Fruit fly (Drosophila melanogaster) whole organism, pupa: ENCODE data around the gene ato.

Experiments
- CG10348 ChIP-seq: fragments of 200-800 bp; sonication (Bioruptor generic); IDR thresholded peaks from 2 replicates; pipeline ENCODE4 v1.3.6; 2022; ENCODE audit warnings: missing biosample characterization, missing genetic modification characterization
- CG12605 ChIP-seq: fragments of 200-800 bp; sonication (Bioruptor generic); IDR thresholded peaks from 2 replicates; pipeline ENCODE4 v1.3.6; 2022; ENCODE audit warnings: missing biosample characterization, missing genetic modification characterization
- CG13204 ChIP-seq: fragments of 200-800 bp; sonication (Bioruptor generic); optimal IDR thresholded peaks from 2 replicates; lab custom pipeline; 2018; ENCODE audit warnings: missing biosample characterization, mild to moderate bottlenecking, missing genetic modification characterization, moderate library complexity
- CG14655 ChIP-seq: fragments of 200-800 bp; sonication (Bioruptor generic); optimal IDR thresholded peaks from 3 replicates; lab custom pipeline; 2017; ENCODE audit warnings: mild to moderate bottlenecking, missing biosample characterization, missing genetic modification reagents, missing genetic modification characterization
- CG15710 ChIP-seq: fragments of 200-800 bp; sonication (Bioruptor generic); optimal IDR thresholded peaks from 2 replicates; lab custom pipeline; 2018; ENCODE audit warnings: missing biosample characterization, mild to moderate bottlenecking, missing genetic modification characterization, moderate library complexity
- CG17806 ChIP-seq: fragments of 200-800 bp; sonication (Bioruptor generic); optimal IDR thresholded peaks from 2 replicates; lab custom pipeline; 2018; ENCODE audit warnings: missing biosample characterization, mild to moderate bottlenecking, missing genetic modification characterization, moderate library complexity
- CG32121 ChIP-seq: fragments of 200-800 bp; sonication (Bioruptor generic); IDR thresholded peaks from 2 replicates; pipeline ENCODE4 v1.3.6; 2022; ENCODE audit warnings: missing biosample characterization, missing genetic modification characterization
- CG34367 ChIP-seq: fragments of 200-800 bp; sonication (Bioruptor generic); optimal IDR thresholded peaks from 2 replicates; lab custom pipeline; 2018; ENCODE audit warnings: missing biosample characterization, mild to moderate bottlenecking, missing genetic modification characterization
- CG4496 ChIP-seq: fragments of 200-800 bp; sonication (Bioruptor generic); IDR thresholded peaks from 3 replicates; pipeline ENCODE4 v1.3.6; 2022; ENCODE audit warnings: missing biosample characterization, missing genetic modification characterization
- CG8159 ChIP-seq: fragments of 200-800 bp; sonication (Bioruptor generic); optimal IDR thresholded peaks from 3 replicates; lab custom pipeline; 2018; ENCODE audit warnings: missing biosample characterization, mild to moderate bottlenecking, missing genetic modification characterization, moderate library complexity
- CG8301 ChIP-seq: fragments of 200-800 bp; sonication (Bioruptor generic); optimal IDR thresholded peaks from 2 replicates; lab custom pipeline; 2018; ENCODE audit warnings: missing biosample characterization, mild to moderate bottlenecking, missing genetic modification characterization
- CG9948 ChIP-seq: fragments of 200-800 bp; sonication (Bioruptor generic); optimal IDR thresholded peaks from 2 replicates; lab custom pipeline; 2018; ENCODE audit warnings: missing biosample characterization, mild to moderate bottlenecking, missing genetic modification characterization, moderate library complexity
- D1 ChIP-seq: fragments of 200-800 bp; sonication (Bioruptor generic); optimal IDR thresholded peaks from 2 replicates; lab custom pipeline; 2018; ENCODE audit warnings: missing biosample characterization, mild to moderate bottlenecking, missing genetic modification characterization, moderate library complexity
- EcR ChIP-seq: fragments of 200-800 bp; sonication (Bioruptor generic); optimal IDR thresholded peaks from 3 replicates; lab custom pipeline; 2019; ENCODE audit warnings: missing biosample characterization, missing genetic modification characterization, mild to moderate bottlenecking, moderate library complexity, missing genetic modification reagents
- Ets98B ChIP-seq: fragments of 200-800 bp; sonication (Bioruptor generic); IDR thresholded peaks from 2 replicates; pipeline ENCODE4 v1.3.6; 2022; ENCODE audit warnings: missing biosample characterization, missing genetic modification characterization
- Pif1A ChIP-seq: fragments of 200-800 bp; sonication (Bioruptor generic); optimal IDR thresholded peaks from 3 replicates; lab custom pipeline; 2016; ENCODE audit warnings: missing biosample characterization, missing genetic modification characterization
- Pif1B ChIP-seq: fragments of 200-800 bp; sonication (Bioruptor generic); optimal IDR thresholded peaks from 3 replicates; lab custom pipeline; 2016; ENCODE audit warnings: missing biosample characterization, missing genetic modification characterization
- Snoo ChIP-seq: fragments of 200-800 bp; sonication (Bioruptor generic); optimal IDR thresholded peaks from 3 replicates; lab custom pipeline; 2017; ENCODE audit warnings: missing biosample characterization, mild to moderate bottlenecking, missing genetic modification characterization, inconsistent platforms
- fd96Ca ChIP-seq: fragments of 200-800 bp; sonication (Bioruptor generic); IDR thresholded peaks from 3 replicates; pipeline ENCODE4 v1.3.6; 2022; ENCODE audit warnings: missing biosample characterization, missing genetic modification characterization
- gl ChIP-seq: fragments of 200-800 bp; sonication (Bioruptor generic); optimal IDR thresholded peaks from 2 replicates; lab custom pipeline; 2018; ENCODE audit warnings: missing biosample characterization, mild to moderate bottlenecking, missing genetic modification characterization

Gene ato

dm6 chr3R:8324016-8324415, 46.2 kb downstream of the ato start, which contains the start of gene CG7443:
TSS of gene CG7443 (plus strand) at chr3R:8324316.
- TF ChIP-seq CG8159 (tag; lab: Kevin White, UChicago) (no peak), CG9948 (tag; lab: Kevin White, UChicago) (no peak), D1 (no peak), CG8301 (tag; lab: Kevin White, UChicago) (no peak), CG13204 (no peak), CG34367 (tag; lab: Kevin White, UChicago) (no peak), Snoo (tag; lab: Kevin White, UChicago) (no peak), CG12605 (no peak), Pif1A (GFP tag; lab: Kevin White, UChicago) (no peak), Ets98B (GFP tag; lab: Robert Waterston, UW) (no peak), CG4496 (no peak), CG10348 (no peak), CG32121 (GFP tag; lab: Robert Waterston, UW) (no peak), EcR (GFP tag; lab: Kevin White, UChicago) (no peak), CG17806 (no peak)

- no peak for TF ChIP-seq Pif1A (GFP tag; lab: Kevin White, UChicago)
- no peak for TF ChIP-seq Ets98B (GFP tag; lab: Robert Waterston, UW)
- TF ChIP-seq CG12605: no peak
- no peak for TF ChIP-seq fd96Ca (GFP tag; lab: Robert Waterston, UW)
- TF ChIP-seq D1: no peak
These were observed 49.0 kb downstream of the ato start for dm6 chr3R:8326884-8327283.

- TF ChIP-seq CG15710 (tag; lab: Kevin White, UChicago) (no peak), CG12605 (no peak), CG17806 (no peak), Snoo (tag; lab: Kevin White, UChicago) (no peak), Ets98B (GFP tag; lab: Robert Waterston, UW) (no peak), Pif1B (GFP tag; lab: Kevin White, UChicago) (no peak), CG34367 (tag; lab: Kevin White, UChicago) (no peak), CG8301 (tag; lab: Kevin White, UChicago) (no peak), CG9948 (tag; lab: Kevin White, UChicago) (no peak), gl (tag; lab: Kevin White, UChicago) (no peak), Pif1A (GFP tag; lab: Kevin White, UChicago) (no peak), CG32121 (GFP tag; lab: Robert Waterston, UW) (no peak), CG14655 (GFP tag; lab: Kevin White, UChicago) (no peak), fd96Ca (GFP tag; lab: Robert Waterston, UW) (no peak), D1 (no peak)
- TF ChIP-seq, all 21 proteins: peak for 0
These were observed 50.3 kb downstream of the ato start for dm6 chr3R:8327967-8328789.
